Worm (Caenorhabditis elegans) whole organism, mixed stage, embryonic: ENCODE measurements around the gene C10A4.9.

Experiments used
- M03D4.4 ChIP-seq: sonication (generic microtip); optimal IDR thresholded peaks from 2 replicates; lab custom pipeline; 2017; ENCODE audit warnings: mild to moderate bottlenecking, missing genetic modification characterization, missing compliant biosample characterization
- bed-3 ChIP-seq: fragments of 200-800 bp; sonication (Bioruptor generic); optimal IDR thresholded peaks from 3 replicates; lab custom pipeline; 2018; ENCODE audit warnings: mild to moderate bottlenecking, missing genetic modification characterization, moderate library complexity, missing compliant biosample characterization
- blmp-1 ChIP-seq: fragments of 150-350 bp; optimal IDR thresholded peaks from 2 replicates; lab custom pipeline; 2014; ENCODE audit warnings: missing biosample characterization, missing genetic modification characterization
- ceh-39 ChIP-seq: fragments of 150-350 bp; optimal IDR thresholded peaks from 2 replicates; lab custom pipeline; 2014; ENCODE audit warnings: missing biosample characterization, missing genetic modification characterization
- ceh-83 ChIP-seq: fragments of 200-800 bp; sonication (Bioruptor generic); optimal IDR thresholded peaks from 2 replicates; lab custom pipeline; 2018; ENCODE audit warnings: mild to moderate bottlenecking, missing genetic modification characterization, missing compliant biosample characterization
- ces-1 ChIP-seq: fragments of 150-350 bp; optimal IDR thresholded peaks from 2 replicates; lab custom pipeline; 2014; ENCODE audit warnings: missing biosample characterization, missing genetic modification reagents, missing genetic modification characterization
- cnd-1 ChIP-seq: fragments of 200-800 bp; sonication (Bioruptor generic); optimal IDR thresholded peaks from 2 replicates; lab custom pipeline; 2018; ENCODE audit warnings: mild to moderate bottlenecking, missing genetic modification characterization, missing compliant biosample characterization
- drap-1 ChIP-seq: fragments of 200-800 bp; sonication (Bioruptor generic); optimal IDR thresholded peaks from 3 replicates; lab custom pipeline; 2018; ENCODE audit warnings: mild to moderate bottlenecking, missing genetic modification characterization, missing compliant biosample characterization
- elt-3 ChIP-seq: fragments of 150-350 bp; optimal IDR thresholded peaks from 2 replicates; lab custom pipeline; 2014; ENCODE audit warnings: missing biosample characterization, missing genetic modification characterization
- flh-1 ChIP-seq: fragments of 200-800 bp; sonication (Bioruptor generic); optimal IDR thresholded peaks from 2 replicates; lab custom pipeline; 2018; ENCODE audit warnings: mild to moderate bottlenecking, missing genetic modification characterization, moderate library complexity, missing compliant biosample characterization
- hlh-1 ChIP-seq: fragments of 150-350 bp; optimal IDR thresholded peaks from 2 replicates; lab custom pipeline; 2014; ENCODE audit warnings: missing biosample characterization, missing genetic modification reagents, missing genetic modification characterization
- lin-13 ChIP-seq: fragments of 150-350 bp; optimal IDR thresholded peaks from 2 replicates; lab custom pipeline; 2014; ENCODE audit warnings: missing biosample characterization, missing genetic modification characterization
- lsy-2 ChIP-seq: fragments of 150-350 bp; optimal IDR thresholded peaks from 2 replicates; lab custom pipeline; 2014; ENCODE audit warnings: missing biosample characterization, missing genetic modification characterization
- mab-5 ChIP-seq: fragments of 150-350 bp; optimal IDR thresholded peaks from 2 replicates; lab custom pipeline; 2014; ENCODE audit warnings: missing biosample characterization, missing genetic modification characterization
- mep-1 ChIP-seq: fragments of 150-350 bp; optimal IDR thresholded peaks from 2 replicates; lab custom pipeline; 2017; ENCODE audit warnings: missing biosample characterization, missing genetic modification reagents, missing genetic modification characterization, inconsistent platforms
- mls-2 ChIP-seq: sonication (generic microtip); optimal IDR thresholded peaks from 2 replicates; lab custom pipeline; 2016; ENCODE audit warnings: mild to moderate bottlenecking, missing genetic modification characterization, moderate library complexity, missing compliant biosample characterization
- nhr-12 ChIP-seq: fragments of 150-350 bp; optimal IDR thresholded peaks from 2 replicates; lab custom pipeline; 2014; ENCODE audit warnings: missing biosample characterization, missing genetic modification characterization
- nhr-237 ChIP-seq: fragments of 150-350 bp; optimal IDR thresholded peaks from 2 replicates; lab custom pipeline; 2014; ENCODE audit warnings: missing biosample characterization, missing genetic modification characterization
- nhr-28 ChIP-seq: fragments of 150-350 bp; optimal IDR thresholded peaks from 2 replicates; lab custom pipeline; 2014; ENCODE audit warnings: missing biosample characterization, missing genetic modification characterization
- nhr-76 ChIP-seq: sonication (generic microtip); optimal IDR thresholded peaks from 2 replicates; lab custom pipeline; 2017; ENCODE audit warnings: missing biosample characterization, missing genetic modification characterization
- pha-4 ChIP-seq: fragments of 150-350 bp; optimal IDR thresholded peaks from 2 replicates; lab custom pipeline; 2018; ENCODE audit warnings: missing biosample characterization, missing genetic modification reagents, missing genetic modification characterization
- sem-2 ChIP-seq: fragments of 200-800 bp; sonication (Bioruptor generic); optimal IDR thresholded peaks from 2 replicates; lab custom pipeline; 2018; ENCODE audit warnings: mild to moderate bottlenecking, missing genetic modification characterization, missing compliant biosample characterization
- snpc-4 ChIP-seq: fragments of 150-350 bp; optimal IDR thresholded peaks from 2 replicates; lab custom pipeline; 2014; ENCODE audit warnings: missing biosample characterization, missing genetic modification characterization
- sptf-1 ChIP-seq: sonication (generic microtip); optimal IDR thresholded peaks from 2 replicates; lab custom pipeline; 2017; ENCODE audit warnings: mild to moderate bottlenecking, missing genetic modification characterization, moderate library complexity, missing compliant biosample characterization
- tbx-8 ChIP-seq: fragments of 200-800 bp; sonication (Bioruptor generic); optimal IDR thresholded peaks from 2 replicates; lab custom pipeline; 2018; ENCODE audit warnings: mild to moderate bottlenecking, missing genetic modification characterization, moderate library complexity, missing compliant biosample characterization
- unc-120 ChIP-seq: sonication (generic microtip); optimal IDR thresholded peaks from 2 replicates; lab custom pipeline; 2017; ENCODE audit warnings: missing genetic modification characterization, missing compliant biosample characterization; ENCODE audit not compliant: poor library complexity, severe bottlenecking
- unc-39 ChIP-seq: fragments of 150-350 bp; optimal IDR thresholded peaks from 2 replicates; lab custom pipeline; 2014; ENCODE audit warnings: missing biosample characterization, missing genetic modification characterization
- unc-62 ChIP-seq: fragments of 150-350 bp; optimal IDR thresholded peaks from 2 replicates; lab custom pipeline; 2014; ENCODE audit warnings: missing biosample characterization, missing genetic modification reagents, missing genetic modification characterization
- ztf-11 ChIP-seq: fragments of 150-350 bp; optimal IDR thresholded peaks from 2 replicates; lab custom pipeline; 2014; ENCODE audit warnings: missing biosample characterization, missing genetic modification characterization

The C10A4.9 gene

DNA sequence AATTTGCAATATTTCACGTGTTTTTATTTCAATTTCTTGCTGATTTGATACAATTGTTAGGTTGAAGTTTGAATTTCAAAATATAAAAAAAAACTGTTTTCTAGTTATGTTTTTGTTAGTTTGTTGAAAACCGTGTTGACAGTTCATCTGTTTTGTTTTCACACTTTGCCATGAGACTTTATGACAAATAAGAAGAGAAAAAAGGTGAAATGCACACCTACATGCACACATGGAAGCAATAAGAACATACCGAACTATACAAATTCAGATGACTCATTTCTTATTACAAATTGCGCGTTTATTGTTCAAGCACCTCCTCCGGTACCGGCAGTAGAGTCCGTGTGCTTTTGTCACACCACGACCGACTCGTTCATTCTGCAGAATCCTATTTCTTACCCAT is at the start of gene C10A4.9:
Gene C10A4.9, plus strand, starts transcription at position 301 of the 400 bp plus-strand sequence.
- TF ChIP-seq elt-3 (tag; lab: Kevin White, UChicago), result no peak
- TF ChIP-seq unc-120 (tag; lab: Kevin White, UChicago), result no peak

ce11 chrX:7371945-7372344 is 48.7 kb upstream of the C10A4.9 start:
- no peak for TF ChIP-seq hlh-1 (tag; lab: Kevin White, UChicago)
- TF ChIP-seq ces-1 (GFP tag; lab: Kevin White, UChicago), result peak; percentile 63

ce11 chrX:7376941-7377340 is 43.7 kb upstream of the C10A4.9 start, which contains the start of gene npr-8:
npr-8 (plus strand) TSS chrX:7377302.
- TF ChIP-seq nhr-237, result no peak
- peak; percentile 48 for TF ChIP-seq ces-1 (GFP tag; lab: Kevin White, UChicago)
- TF ChIP-seq snpc-4 (tag; lab: Kevin White, UChicago), result no peak
- TF ChIP-seq lsy-2 (tag; lab: Kevin White, UChicago), result no peak
- no peak for TF ChIP-seq flh-1 (GFP tag; lab: Kevin White, UChicago)

ce11 chrX:7378608-7379007 is 42.1 kb upstream of the C10A4.9 start:
- no peak for TF ChIP-seq M03D4.4 (tag; lab: Kevin White, UChicago)
- TF ChIP-seq nhr-12, result no peak
- no peak for TF ChIP-seq nhr-76
- no peak for TF ChIP-seq sem-2 (GFP tag; lab: Kevin White, UChicago)
- no peak for TF ChIP-seq flh-1 (GFP tag; lab: Kevin White, UChicago)
- no peak for TF ChIP-seq sptf-1 (tag; lab: Kevin White, UChicago)
- no peak for TF ChIP-seq mep-1 (tag; lab: Kevin White, UChicago)
- no peak for TF ChIP-seq lsy-2 (tag; lab: Kevin White, UChicago)
- no peak for TF ChIP-seq mab-5
- no peak for TF ChIP-seq cnd-1 (tag; lab: Kevin White, UChicago)
- no peak for TF ChIP-seq mls-2 (tag; lab: Kevin White, UChicago)
- no peak for TF ChIP-seq hlh-1 (tag; lab: Kevin White, UChicago)
- TF ChIP-seq drap-1 (GFP tag; lab: Kevin White, UChicago), result no peak
- TF ChIP-seq elt-3 (tag; lab: Kevin White, UChicago), result no peak
- no peak for TF ChIP-seq unc-62 (GFP tag; lab: Kevin White, UChicago)
- TF ChIP-seq lin-13, result no peak
- TF ChIP-seq ceh-83, result no peak
- no peak for TF ChIP-seq snpc-4 (tag; lab: Kevin White, UChicago)
- no peak for TF ChIP-seq ztf-11 (tag; lab: Kevin White, UChicago)
- no peak for TF ChIP-seq bed-3

DNA sequence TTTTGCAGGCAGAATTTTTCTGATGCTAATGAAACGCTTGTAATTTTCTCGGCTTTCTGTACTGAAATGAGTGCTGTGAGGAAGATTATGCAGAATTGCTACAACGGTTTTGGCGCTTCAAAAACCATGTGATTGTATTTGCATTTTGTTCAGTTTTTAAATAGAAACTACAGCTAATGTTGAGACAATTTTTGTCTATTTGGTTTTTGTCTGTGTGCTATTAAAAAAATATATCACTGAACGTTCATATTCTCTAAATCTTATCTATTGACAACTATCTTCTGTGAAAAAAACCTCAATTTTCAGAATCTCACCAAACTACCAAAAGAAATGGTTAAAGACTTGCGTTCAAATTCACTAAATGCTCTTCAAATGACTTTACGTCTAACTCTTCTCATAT is 30.4 kb upstream of the C10A4.9 start, which contains the start of gene C10A4.6:
Gene C10A4.6, plus strand, starts transcription at position 301 of the 400 bp plus-strand sequence.
- TF ChIP-seq sptf-1 (tag; lab: Kevin White, UChicago), result no peak
- no peak for TF ChIP-seq pha-4 (tag; lab: Kevin White, UChicago)
- TF ChIP-seq lsy-2 (tag; lab: Kevin White, UChicago), result no peak
- TF ChIP-seq bed-3, result no peak
- no peak for TF ChIP-seq hlh-1 (tag; lab: Kevin White, UChicago)

- TF ChIP-seq mls-2 (tag; lab: Kevin White, UChicago), result no peak
- no peak for TF ChIP-seq ceh-83
- TF ChIP-seq tbx-8 (GFP tag; lab: Kevin White, UChicago), result no peak
- no peak for TF ChIP-seq blmp-1 (tag; lab: Kevin White, UChicago)
- TF ChIP-seq ceh-39, result no peak
- TF ChIP-seq ces-1 (GFP tag; lab: Kevin White, UChicago), result no peak
- TF ChIP-seq elt-3 (tag; lab: Kevin White, UChicago), result no peak
- no peak for TF ChIP-seq mab-5
- TF ChIP-seq nhr-28 (tag; lab: Kevin White, UChicago), result no peak
- no peak for TF ChIP-seq unc-39 (tag; lab: Kevin White, UChicago)
- TF ChIP-seq sptf-1 (tag; lab: Kevin White, UChicago), result no peak
- TF ChIP-seq nhr-12, result no peak
Observed at ce11 chrX:7393167-7393566, 27.5 kb upstream of the C10A4.9 start, which contains the start of gene gad-2. gad-2 (plus strand) TSS chrX:7393467.
